Worm (Caenorhabditis elegans): ENCODE data around the gene idpa-1.

The idpa-1 gene

ce11 chrIII:2901117-2901516, at the start of gene idpa-1:
Gene idpa-1, minus strand, starts transcription at chrIII:2901217.
- TF ChIP-seq mel-28 (tag; optimal IDR thresholded peaks at IDR 0.05; ENCODE audit: borderline replicate concordance) = no peak
- TF ChIP-seq madf-10 (tag; optimal IDR thresholded peaks at IDR 0.05) = no peak
- TF ChIP-seq nfya-2 (GFP tag; IDR thresholded peaks at IDR 0.05) = no peak
- no peak for TF ChIP-seq Y95B8A.8 (GFP tag; IDR thresholded peaks at IDR 0.05)
- no peak for TF ChIP-seq F57C9.4 (tag; optimal IDR thresholded peaks at IDR 0.05)
- no peak for TF ChIP-seq nhr-27 (tag; optimal IDR thresholded peaks at IDR 0.05)
- TF ChIP-seq ceh-58 (GFP tag; IDR thresholded peaks at IDR 0.05) = no peak
- TF ChIP-seq madf-8 (GFP tag; conservative IDR thresholded peaks at IDR 0.05) = no peak
- no peak for TF ChIP-seq pha-4 (tag; optimal IDR thresholded peaks at IDR 0.05)
- TF ChIP-seq him-1 (tag; optimal IDR thresholded peaks at IDR 0.05) = no peak
- TF ChIP-seq cebp-1 (GFP tag; IDR thresholded peaks at IDR 0.05) = no peak
- TF ChIP-seq cebp-1 (tag; optimal IDR thresholded peaks at IDR 0.05) = no peak
- TF ChIP-seq Y53F4B.3 (GFP tag; IDR thresholded peaks at IDR 0.05) = no peak

- TF ChIP-seq tlf-1 (GFP tag; optimal IDR thresholded peaks at IDR 0.05) (peak; percentile 11), nhr-27 (tag; optimal IDR thresholded peaks at IDR 0.05) (no peak), dox-1 (GFP tag; IDR thresholded peaks at IDR 0.05) (peak; percentile 61; the same call in 1 of the 2 replicates), lsl-1 (GFP tag; optimal IDR thresholded peaks at IDR 0.05) (no peak), T26A5.8 (tag; optimal IDR thresholded peaks at IDR 0.05) (no peak), lin-54 (GFP tag; optimal IDR thresholded peaks at IDR 0.05) (no peak), ekl-4 (GFP tag; IDR thresholded peaks at IDR 0.05) (no peak), zim-3 (tag; optimal IDR thresholded peaks at IDR 0.05) (no peak), lin-40 (tag; optimal IDR thresholded peaks at IDR 0.05) (peak; percentile 30), mxl-1 (tag; optimal IDR thresholded peaks at IDR 0.05) (no peak), nfya-1 (tag; optimal IDR thresholded peaks at IDR 0.05; ENCODE audit: borderline replicate concordance, insufficient read depth) (no peak), atf-7 (tag; optimal IDR thresholded peaks at IDR 0.05) (peak; percentile 95), madf-8 (GFP tag; conservative IDR thresholded peaks at IDR 0.05) (no peak), snpc-1.1 (tag; optimal IDR thresholded peaks at IDR 0.05; ENCODE audit: insufficient read depth) (no peak), Y53F4B.3 (GFP tag; IDR thresholded peaks at IDR 0.05) (no peak), nhr-80 (tag; optimal IDR thresholded peaks at IDR 0.05) (peak; percentile 82), aptf-3 (GFP tag; IDR thresholded peaks at IDR 0.05) (no peak), C17E4.6 (GFP tag; IDR thresholded peaks at IDR 0.05) (no peak), mcd-1 (GFP tag; IDR thresholded peaks at IDR 0.05) (0 out of 2 replicates have a peak, but pooled peaks have one; percentile 25), ets-4 (GFP tag; optimal IDR thresholded peaks at IDR 0.05) (no peak), nhr-90 (tag; optimal IDR thresholded peaks at IDR 0.05) (peak; percentile 3), cebp-1 (GFP tag; IDR thresholded peaks at IDR 0.05) (no peak), cebp-1 (tag; optimal IDR thresholded peaks at IDR 0.05) (peak; percentile 84), rec-8 (tag; optimal IDR thresholded peaks at IDR 0.05) (no peak), F39B2.1 (GFP tag; IDR thresholded peaks at IDR 0.05) (no peak), sdz-38 (tag; optimal IDR thresholded peaks at IDR 0.05) (no peak), bed-2 (GFP tag; IDR thresholded peaks at IDR 0.05) (no peak), attf-6 (GFP tag; IDR thresholded peaks at IDR 0.05) (no peak), ceh-79 (tag; optimal IDR thresholded peaks at IDR 0.05) (no peak), hrde-1 (tag; optimal IDR thresholded peaks at IDR 0.05; ENCODE audit: borderline replicate concordance) (no peak), F57A8.1 (GFP tag; optimal IDR thresholded peaks at IDR 0.05) (no peak), ama-1 (optimal IDR thresholded peaks at IDR 0.05) (no peak), ama-1 (GFP tag; optimal IDR thresholded peaks at IDR 0.05) (no peak), aptf-2 (GFP tag; conservative IDR thresholded peaks at IDR 0.05) (no peak), nfyb-1 (GFP tag; IDR thresholded peaks at IDR 0.05) (no peak), hlh-26 (GFP tag; conservative IDR thresholded peaks at IDR 0.05) (no peak), tbp1 (GFP tag; optimal IDR thresholded peaks at IDR 0.05) (peak; percentile 20), ceh-27 (GFP tag; optimal IDR thresholded peaks at IDR 0.05) (no peak), Y56A3A.18 (GFP tag; IDR thresholded peaks at IDR 0.05) (no peak)
Observed at ce11 chrIII:2948310-2948961, 47.4 kb upstream of the idpa-1 start.

Data from whole organism, young adult.